Worm (Caenorhabditis elegans): Measurements from ENCODE around the gene dhs-31.

DNA sequence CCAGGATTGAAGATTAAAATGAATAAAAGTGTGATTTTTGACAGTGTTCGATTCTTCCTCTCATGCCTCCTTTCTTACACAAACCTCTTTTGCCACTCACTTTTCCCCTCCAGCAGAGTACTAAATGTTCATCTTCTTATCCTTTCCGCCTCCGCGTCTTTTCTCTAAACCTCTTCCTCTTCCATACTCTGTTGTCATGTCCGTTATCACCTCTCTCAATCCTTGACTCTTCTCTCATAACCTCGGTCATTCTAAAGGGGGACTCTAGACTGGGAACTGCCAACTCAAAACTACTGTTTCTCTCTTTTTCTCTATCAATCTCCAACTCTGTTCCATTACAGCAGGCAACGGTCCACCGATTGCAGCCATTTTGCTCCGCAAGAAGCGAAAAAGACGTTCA is 7.6 kb upstream of the dhs-31 start:
- TF ChIP-seq cog-1 (tag; optimal IDR thresholded peaks at IDR 0.05) (no peak), flt-1 (GFP tag; IDR thresholded peaks at IDR 0.05) (no peak), klf-2 (GFP tag; conservative IDR thresholded peaks at IDR 0.05) (no peak), med-1 (GFP tag; optimal IDR thresholded peaks at IDR 0.05; ENCODE audit: insufficient read depth) (no peak), tab-1 (GFP tag; IDR thresholded peaks at IDR 0.05) (no peak)
